Worm (Caenorhabditis elegans) whole organism, late embryonic: Measurements from ENCODE around the gene ldb-1.

Source experiments
- ama-1 ChIP-seq: fragments of 150-350 bp; optimal IDR thresholded peaks from 2 replicates; lab custom pipeline; 2014
- ceh-31 ChIP-seq: sonication (generic microtip); optimal IDR thresholded peaks from 2 replicates; lab custom pipeline; 2016; ENCODE audit warnings: missing genetic modification characterization, missing compliant biosample characterization
- hlh-8 ChIP-seq: sonication (generic microtip); optimal IDR thresholded peaks from 2 replicates; lab custom pipeline; 2016; ENCODE audit warnings: missing genotype, missing genetic modification characterization, missing compliant biosample characterization
- unc-86 ChIP-seq: sonication (generic microtip); optimal IDR thresholded peaks from 2 replicates; lab custom pipeline; 2016; ENCODE audit warnings: missing genetic modification characterization, missing compliant biosample characterization

- TF ChIP-seq hlh-8 (tag; lab: Kevin White, UChicago) (no peak), ceh-31 (tag; lab: Kevin White, UChicago) (no peak), ama-1 (no peak), unc-86 (no peak)
Observed at ce11 chrX:11003701-11004100, 25.0 kb upstream of the ldb-1 start.
